Fruit fly (Drosophila melanogaster): ENCODE results near the gene Lrp4.

Gene Lrp4

dm6 chrX:15940956-15941246 is 30.2 kb downstream of the Lrp4 start, which contains the start of gene CG8924:
CG8924 (plus strand) TSS chrX:15941077.
- TF ChIP-seq E2f2 (GFP tag; IDR thresholded peaks at IDR 0.05) (peak; percentile 52), gro (GFP tag; optimal IDR thresholded peaks at IDR 0.05) (no peak), CG30020 (tag; optimal IDR thresholded peaks at IDR 0.05) (peak; percentile 83), gfzf (GFP tag; optimal IDR thresholded peaks at IDR 0.05) (peak; percentile 61), pzg (GFP tag; optimal IDR thresholded peaks at IDR 0.05) (peak; percentile 9), pfk (GFP tag; optimal IDR thresholded peaks at IDR 0.05) (peak; percentile 58), CG30431 (GFP tag; optimal IDR thresholded peaks at IDR 0.05) (no peak), ewg (GFP tag; optimal IDR thresholded peaks at IDR 0.05) (no peak), Dp (GFP tag; optimal IDR thresholded peaks at IDR 0.05) (peak; percentile 42), Dref (GFP tag; IDR thresholded peaks at IDR 0.05) (peak; percentile 40), her (GFP tag; optimal IDR thresholded peaks at IDR 0.05) (peak; percentile 98), Opbp (GFP tag; IDR thresholded peaks at IDR 0.05; ENCODE audit: partially characterized antibody) (0 out of 3 replicates have a peak, but pooled peaks have one; percentile 26), CG1024 (GFP tag; IDR thresholded peaks at IDR 0.05) (peak; percentile 43; the same call in 1 of the 2 replicates), CG17361 (GFP tag; IDR thresholded peaks at IDR 0.05) (0 out of 3 replicates have a peak, but pooled peaks have one; percentile 8), Trl (optimal IDR thresholded peaks at IDR 0.05) (no peak), Trl (GFP tag; optimal IDR thresholded peaks at IDR 0.05) (no peak), CG3281 (GFP tag; optimal IDR thresholded peaks at IDR 0.05) (no peak)

- TF ChIP-seq mld (GFP tag; IDR thresholded peaks at IDR 0.05; ENCODE audit: partially characterized antibody) (no peak), CG8388 (GFP tag; optimal IDR thresholded peaks at IDR 0.05) (peak; percentile 33), CG15479 (GFP tag; optimal IDR thresholded peaks at IDR 0.05) (peak; percentile 12), Elba2 (GFP tag; optimal IDR thresholded peaks at IDR 0.05) (peak; percentile 92), sens (GFP tag) (peak; percentile 59), CrebB (tag; optimal IDR thresholded peaks at IDR 0.05) (no peak)
Observed at dm6 chrX:15941527-15941926, 30.9 kb downstream of the Lrp4 start.

- TF ChIP-seq gce (GFP tag; IDR thresholded peaks at IDR 0.05), result no peak
- TF ChIP-seq Vsx1 (GFP tag; optimal IDR thresholded peaks at IDR 0.05), result no peak
- no peak for TF ChIP-seq tup (GFP tag; optimal IDR thresholded peaks at IDR 0.05)
- TF ChIP-seq row (GFP tag; IDR thresholded peaks at IDR 0.05), result peak; percentile 54; the same call in 2 of the 3 replicates
- no peak for TF ChIP-seq bsh (GFP tag; optimal IDR thresholded peaks at IDR 0.05)
- no peak for TF ChIP-seq CG7987 (GFP tag; optimal IDR thresholded peaks at IDR 0.05)
- TF ChIP-seq her (GFP tag; optimal IDR thresholded peaks at IDR 0.05), result peak; percentile 58
- no peak for TF ChIP-seq CG1529 (GFP tag; optimal IDR thresholded peaks at IDR 0.05)
- TF ChIP-seq CG34224 (GFP tag; IDR thresholded peaks at IDR 0.05; ENCODE audit: partially characterized antibody), result no peak
- TF ChIP-seq CG8281 (tag; optimal IDR thresholded peaks at IDR 0.05), result no peak
- no peak for TF ChIP-seq sim (GFP tag; IDR thresholded peaks at IDR 0.05)
- no peak for TF ChIP-seq Nf-YC (tag; optimal IDR thresholded peaks at IDR 0.05)
- TF ChIP-seq Dll (GFP tag; IDR thresholded peaks at IDR 0.05; ENCODE audit: partially characterized antibody), result no peak
- TF ChIP-seq CG17829 (tag; optimal IDR thresholded peaks at IDR 0.05), result peak; percentile 6
- TF ChIP-seq Doc3 (GFP tag; IDR thresholded peaks at IDR 0.05; ENCODE audit: partially characterized antibody), result no peak
- TF ChIP-seq hth (optimal IDR thresholded peaks at IDR 0.05), result no peak
- TF ChIP-seq dm (GFP tag; optimal IDR thresholded peaks at IDR 0.05), result peak; percentile 8
- TF ChIP-seq slou (GFP tag; optimal IDR thresholded peaks at IDR 0.05), result no peak
- peak; percentile 31 for TF ChIP-seq BEAF-32 (GFP tag; optimal IDR thresholded peaks at IDR 0.05)
- no peak for TF ChIP-seq HLH54F (GFP tag; optimal IDR thresholded peaks at IDR 0.05)
- TF ChIP-seq salm (tag; optimal IDR thresholded peaks at IDR 0.05), result no peak
- no peak for TF ChIP-seq gcm (GFP tag; optimal IDR thresholded peaks at IDR 0.05)
- TF ChIP-seq Hmx (GFP tag; optimal IDR thresholded peaks at IDR 0.05), result no peak
- no peak for TF ChIP-seq Scr (GFP tag; IDR thresholded peaks at IDR 0.05; ENCODE audit: partially characterized antibody)
- peak; percentile 13 for TF ChIP-seq CG2712 (tag; optimal IDR thresholded peaks at IDR 0.05)
- TF ChIP-seq hb (GFP tag; IDR thresholded peaks at IDR 0.05; ENCODE audit: partially characterized antibody), result no peak
Observed at dm6 chrX:15944735-15945323, 34.2 kb downstream of the Lrp4 start, which contains the start of gene Rrp47. Rrp47 (plus strand) TSS chrX:15944897.
